Fruit fly (Drosophila melanogaster) whole organism, embryonic: ENCODE measurements around the gene CG31817.

Experiments
- ATbp ChIP-seq: fragments of 200-800 bp; sonication (Bioruptor generic); optimal IDR thresholded peaks from 2 replicates; lab custom pipeline; 2017; ENCODE audit warnings: missing biosample characterization, mild to moderate bottlenecking, missing genetic modification characterization, missing genetic modification reagents
- Awh ChIP-seq: fragments of 200-800 bp; sonication (Bioruptor generic); IDR thresholded peaks from 2 replicates; pipeline ENCODE4, ENCODE4 v1.3.6; 2022; ENCODE audit warnings: missing biosample characterization, missing genetic modification characterization
- Bdp1 ChIP-seq: fragments of 200-800 bp; sonication (Bioruptor generic); optimal IDR thresholded peaks from 3 replicates; lab custom pipeline; 2016; ENCODE audit warnings: missing biosample characterization, missing genetic modification characterization
- C15 ChIP-seq: fragments of 200-800 bp; sonication (Bioruptor generic); IDR thresholded peaks from 3 replicates; pipeline ENCODE4 v1.3.6; 2022; ENCODE audit warnings: missing biosample characterization, missing genetic modification characterization
- CG10321 ChIP-seq: fragments of 200-800 bp; sonication (Bioruptor generic); IDR thresholded peaks from 2 replicates; pipeline ENCODE4 v1.3.6; 2022; ENCODE audit warnings: missing biosample characterization, missing genetic modification characterization
- CG10366 ChIP-seq: fragments of 200-800 bp; sonication (Bioruptor generic); IDR thresholded peaks from 2 replicates; pipeline ENCODE4 v1.3.6; 2022; ENCODE audit warnings: missing biosample characterization, missing genetic modification characterization
- CG10565 ChIP-seq: fragments of 200-800 bp; sonication (Bioruptor generic); optimal IDR thresholded peaks from 3 replicates; lab custom pipeline; 2016; ENCODE audit warnings: missing biosample characterization, mild to moderate bottlenecking, missing genetic modification characterization
- CG10959 ChIP-seq: fragments of 200-800 bp; sonication (Bioruptor generic); IDR thresholded peaks from 2 replicates; pipeline ENCODE4 v1.3.6; 2022; ENCODE audit warnings: missing biosample characterization, missing genetic modification characterization
- CG12104 ChIP-seq: fragments of 200-800 bp; sonication (Bioruptor generic); optimal IDR thresholded peaks from 3 replicates; lab custom pipeline; 2016; ENCODE audit warnings: missing biosample characterization, missing genetic modification characterization
- CG12219 ChIP-seq: fragments of 200-800 bp; sonication (Bioruptor generic); optimal IDR thresholded peaks from 3 replicates; lab custom pipeline; 2018; ENCODE audit warnings: missing biosample characterization, mild to moderate bottlenecking, missing genetic modification characterization
- CG12236 ChIP-seq: fragments of 200-800 bp; sonication (Bioruptor generic); optimal IDR thresholded peaks from 2 replicates; lab custom pipeline; 2016; ENCODE audit warnings: missing biosample characterization, missing genetic modification characterization
- CG17186 ChIP-seq: fragments of 200-800 bp; sonication (Bioruptor generic); optimal IDR thresholded peaks from 3 replicates; lab custom pipeline; 2017; ENCODE audit warnings: missing biosample characterization, missing genetic modification reagents, missing genetic modification characterization
- CG17328 ChIP-seq: fragments of 200-800 bp; sonication (Bioruptor generic); IDR thresholded peaks from 2 replicates; pipeline ENCODE4 v1.3.6; 2022; ENCODE audit warnings: missing biosample characterization, missing genetic modification characterization
- CG18011 ChIP-seq: fragments of 200-800 bp; sonication (Bioruptor generic); optimal IDR thresholded peaks from 2 replicates; lab custom pipeline; 2017; ENCODE audit warnings: missing biosample characterization, missing genetic modification characterization, mild to moderate bottlenecking, moderate library complexity, missing genotype
- CG2202 ChIP-seq: fragments of 200-800 bp; sonication (Bioruptor generic); optimal IDR thresholded peaks from 2 replicates; lab custom pipeline; 2018; ENCODE audit warnings: missing biosample characterization, mild to moderate bottlenecking, missing genetic modification characterization
- CG2875 ChIP-seq: fragments of 200-800 bp; sonication (Bioruptor generic); optimal IDR thresholded peaks from 2 replicates; lab custom pipeline; 2017; ENCODE audit warnings: missing biosample characterization, mild to moderate bottlenecking, missing genetic modification characterization, missing genetic modification reagents
- CG31224 ChIP-seq: fragments of 200-800 bp; sonication (Bioruptor generic); IDR thresholded peaks from 2 replicates; pipeline ENCODE4 v1.3.6; 2022; ENCODE audit warnings: missing biosample characterization, missing genetic modification characterization
- CG31441 ChIP-seq: fragments of 200-800 bp; sonication (Bioruptor generic); IDR thresholded peaks from 2 replicates; pipeline ENCODE4 v1.3.6; 2022; ENCODE audit warnings: missing biosample characterization, missing genetic modification characterization
- CG4820 ChIP-seq: fragments of 200-800 bp; sonication (Bioruptor generic); optimal IDR thresholded peaks from 3 replicates; lab custom pipeline; 2016; ENCODE audit warnings: missing biosample characterization, missing genetic modification characterization
- CG5245 ChIP-seq: fragments of 200-800 bp; sonication (Bioruptor generic); optimal IDR thresholded peaks from 3 replicates; lab custom pipeline; 2016; ENCODE audit warnings: missing biosample characterization, missing genetic modification characterization
- CG8944 ChIP-seq: fragments of 200-800 bp; sonication (Bioruptor generic); optimal IDR thresholded peaks from 3 replicates; lab custom pipeline; 2016; ENCODE audit warnings: missing biosample characterization, missing genetic modification characterization
- D ChIP-seq, 2 experiments: fragments of 200-800 bp in 1 of 2; fragments of >200 bp in 1 of 2; sonication (Bioruptor generic) in 1 of 2; optimal IDR thresholded peaks; 2 replicates in 1 of 2; 3 replicates in 1 of 2; lab custom pipeline; 2017; ENCODE audit warnings: mild to moderate bottlenecking in 1 of 2, missing biosample characterization in 1 of 2, missing genetic modification characterization in 1 of 2, missing genetic modification reagents in 1 of 2
- Ets97D ChIP-seq: fragments of 200-800 bp; sonication (Bioruptor generic); optimal IDR thresholded peaks from 3 replicates; lab custom pipeline; 2016; ENCODE audit warnings: missing biosample characterization, missing genetic modification characterization
- Gug ChIP-seq: fragments of 200-800 bp; sonication (Bioruptor generic); IDR thresholded peaks from 4 replicates; pipeline ENCODE4 v1.3.6; 2022; ENCODE audit warnings: missing biosample characterization, missing genetic modification characterization
- HLH54F ChIP-seq: fragments of 200-800 bp; sonication (Bioruptor generic); optimal IDR thresholded peaks from 3 replicates; lab custom pipeline; 2016; ENCODE audit warnings: missing biosample characterization, missing genetic modification characterization
- Spps ChIP-seq: fragments of 200-800 bp; sonication (Bioruptor generic); optimal IDR thresholded peaks from 2 replicates; lab custom pipeline; 2018; ENCODE audit warnings: missing biosample characterization, mild to moderate bottlenecking, missing genetic modification characterization
- Sry-β ChIP-seq: fragments of 200-800 bp; sonication (Bioruptor generic); optimal IDR thresholded peaks from 2 replicates; lab custom pipeline; 2018; ENCODE audit warnings: missing biosample characterization, mild to moderate bottlenecking, missing genetic modification characterization, moderate library complexity
- Stat92E ChIP-seq, 3 experiments: fragments of >200 bp in 2 of 3; fragments of 200-800 bp in 1 of 3; sonication (Bioruptor generic) in 1 of 3; optimal IDR thresholded peaks; 2 replicates each; lab custom pipeline; 2017 to 2019; ENCODE audit warnings: missing biosample characterization in 3 of 3, missing genetic modification characterization in 3 of 3, mild to moderate bottlenecking in 1 of 3, moderate library complexity in 1 of 3
- Trl ChIP-seq, 3 experiments: fragments of >200 bp in 2 of 3; fragments of 200-800 bp in 1 of 3; sonication (Bioruptor generic) in 1 of 3; optimal IDR thresholded peaks; 2 replicates in 1 of 3; 3 replicates in 2 of 3; lab custom pipeline; 2016 to 2017; ENCODE audit warnings: missing biosample characterization in 1 of 3, missing genetic modification characterization in 1 of 3
- aop ChIP-seq: fragments of 200-800 bp; sonication (Bioruptor generic); IDR thresholded peaks from 2 replicates; pipeline ENCODE4 v1.3.6; 2022; ENCODE audit warnings: missing biosample characterization, missing genetic modification characterization
- cg ChIP-seq: fragments of 200-800 bp; sonication (Bioruptor generic); optimal IDR thresholded peaks from 3 replicates; lab custom pipeline; 2019; ENCODE audit warnings: missing biosample characterization, mild to moderate bottlenecking, missing genetic modification characterization, moderate library complexity
- corto ChIP-seq: fragments of 200-800 bp; sonication (Bioruptor generic); optimal IDR thresholded peaks from 2 replicates; lab custom pipeline; 2016; ENCODE audit warnings: missing biosample characterization, mild to moderate bottlenecking, missing genetic modification characterization, moderate library complexity
- dmrt99B ChIP-seq: fragments of 200-800 bp; sonication (Bioruptor generic); optimal IDR thresholded peaks from 2 replicates; lab custom pipeline; 2018; ENCODE audit warnings: missing biosample characterization, mild to moderate bottlenecking, missing genetic modification characterization, moderate library complexity
- en ChIP-seq: fragments of 200-800 bp; sonication (Bioruptor generic); optimal IDR thresholded peaks from 2 replicates; lab custom pipeline; 2016; ENCODE audit warnings: missing biosample characterization, missing genetic modification characterization
- fd3F ChIP-seq: fragments of 200-800 bp; sonication (Bioruptor generic); optimal IDR thresholded peaks from 2 replicates; lab custom pipeline; 2018; ENCODE audit warnings: missing biosample characterization, mild to moderate bottlenecking, missing genetic modification characterization, moderate library complexity
- fd64A ChIP-seq: fragments of 200-800 bp; sonication (Bioruptor generic); optimal IDR thresholded peaks from 3 replicates; lab custom pipeline; 2018; ENCODE audit warnings: missing biosample characterization, mild to moderate bottlenecking, missing genetic modification characterization
- jumu ChIP-seq: fragments of 200-800 bp; sonication (Bioruptor generic); optimal IDR thresholded peaks from 3 replicates; lab custom pipeline; 2016; ENCODE audit warnings: missing biosample characterization, missing genetic modification characterization
- kah ChIP-seq: fragments of 200-800 bp; sonication (Bioruptor generic); optimal IDR thresholded peaks from 2 replicates; lab custom pipeline; 2018; ENCODE audit warnings: missing biosample characterization, mild to moderate bottlenecking, missing genetic modification characterization
- mld ChIP-seq: fragments of 200-800 bp; sonication (Bioruptor generic); IDR thresholded peaks from 3 replicates; pipeline ENCODE4 v1.3.6; 2022; ENCODE audit warnings: missing biosample characterization, missing genetic modification characterization; ENCODE audit not compliant: partially characterized antibody
- nerfin-2 ChIP-seq: fragments of 200-800 bp; sonication (Bioruptor generic); IDR thresholded peaks from 2 replicates; pipeline ENCODE4 v1.3.6; 2022; ENCODE audit warnings: missing biosample characterization, missing genetic modification characterization; ENCODE audit not compliant: partially characterized antibody
- oc ChIP-seq: fragments of 200-800 bp; sonication (Bioruptor generic); optimal IDR thresholded peaks from 2 replicates; lab custom pipeline; 2018; ENCODE audit warnings: missing biosample characterization, mild to moderate bottlenecking, missing genetic modification characterization, moderate library complexity
- pb ChIP-seq: fragments of 200-800 bp; sonication (Bioruptor generic); optimal IDR thresholded peaks from 3 replicates; lab custom pipeline; 2016; ENCODE audit warnings: missing biosample characterization, missing genetic modification characterization
- scrt ChIP-seq: fragments of 200-800 bp; sonication (Bioruptor generic); optimal IDR thresholded peaks from 2 replicates; lab custom pipeline; 2018; ENCODE audit warnings: missing biosample characterization, mild to moderate bottlenecking, missing genetic modification characterization, moderate library complexity
- slp2 ChIP-seq: fragments of 200-800 bp; sonication (Bioruptor generic); optimal IDR thresholded peaks from 2 replicates; lab custom pipeline; 2016; ENCODE audit warnings: missing biosample characterization, missing genetic modification characterization
- sob ChIP-seq: fragments of 200-800 bp; sonication (Bioruptor generic); IDR thresholded peaks from 2 replicates; pipeline ENCODE4 v1.3.6; 2022; ENCODE audit warnings: missing biosample characterization, missing genetic modification characterization
- tgo ChIP-seq: fragments of 200-800 bp; sonication (Bioruptor generic); IDR thresholded peaks from 3 replicates; pipeline ENCODE4 v1.3.6; 2022; ENCODE audit warnings: missing biosample characterization, missing genetic modification characterization
- toy ChIP-seq: fragments of 200-800 bp; sonication (Bioruptor generic); IDR thresholded peaks from 2 replicates; pipeline ENCODE4 v1.3.6; 2022; ENCODE audit warnings: missing biosample characterization, missing genetic modification characterization
- wek ChIP-seq: fragments of 200-800 bp; sonication (Bioruptor generic); optimal IDR thresholded peaks from 3 replicates; lab custom pipeline; 2018; ENCODE audit warnings: missing biosample characterization, mild to moderate bottlenecking, missing genetic modification characterization, moderate library complexity
- yki ChIP-seq: fragments of >200 bp; optimal IDR thresholded peaks from 3 replicates; lab custom pipeline; 2018
- zen ChIP-seq: fragments of 200-800 bp; sonication (Bioruptor generic); optimal IDR thresholded peaks from 3 replicates; lab custom pipeline; 2018; ENCODE audit warnings: missing biosample characterization, mild to moderate bottlenecking, missing genetic modification characterization, moderate library complexity

Gene CG31817

dm6 chr2L:16350160-16350633 is 12.5 kb upstream of the CG31817 start (continued):
- TF ChIP-seq Awh (GFP tag; lab: Robert Waterston, UW) (peak; percentile 69), CG5245 (peak; percentile 49), HLH54F (GFP tag; lab: Kevin White, UChicago) (peak; percentile 69), Spps (tag; lab: Kevin White, UChicago) (no peak), CG12104 (GFP tag; lab: Kevin White, UChicago) (no peak), zen (tag; lab: Kevin White, UChicago) (peak; percentile 47), Stat92E (GFP tag; optimal IDR thresholded peaks at IDR 0.05; lab: Kevin White, UChicago) (no peak), sob (GFP tag; lab: Robert Waterston, UW) (peak; percentile 80), en (GFP tag; lab: Kevin White, UChicago) (no peak), Trl (optimal IDR thresholded peaks at IDR 0.05; lab: Kevin White, UChicago) (no peak), Trl (GFP tag; optimal IDR thresholded peaks at IDR 0.05; lab: Kevin White, UChicago) (peak; percentile 50), dmrt99B (tag; lab: Kevin White, UChicago) (no peak), toy (0 out of 2 replicates have a peak, but pooled peaks have one; percentile 16), CG17328 (peak; percentile 76), aop (no peak), nerfin-2 (GFP tag; lab: Robert Waterston, UW) (0 out of 2 replicates have a peak, but pooled peaks have one; percentile 21), CG10366 (peak; percentile 72), CG12219 (GFP tag; lab: Kevin White, UChicago) (no peak), Bdp1 (GFP tag; lab: Kevin White, UChicago) (no peak), CG31441 (GFP tag; lab: Robert Waterston, UW) (no peak), Sry-β (peak; percentile 11), fd3F (GFP tag; lab: Kevin White, UChicago) (peak; percentile 68), yki (no peak), corto (no peak), CG10959 (GFP tag; lab: Robert Waterston, UW) (no peak; the same call in 1 of the 2 replicates), CG4820 (GFP tag; lab: Kevin White, UChicago) (peak; percentile 61), CG31224 (GFP tag; lab: Robert Waterston, UW) (peak; percentile 70), cg (GFP tag; lab: Kevin White, UChicago) (no peak), jumu (GFP tag; lab: Kevin White, UChicago) (peak; percentile 71), CG18011 (peak; percentile 12), oc (tag; lab: Kevin White, UChicago) (no peak), CG2202 (tag; lab: Kevin White, UChicago) (no peak), slp2 (GFP tag; lab: Kevin White, UChicago) (peak; percentile 25), CG8944 (GFP tag; lab: Kevin White, UChicago) (peak; percentile 64), scrt (GFP tag; lab: Kevin White, UChicago) (peak; percentile 23), fd64A (no peak), CG10565 (GFP tag; lab: Kevin White, UChicago) (no peak), ATbp (GFP tag; lab: Kevin White, UChicago) (no peak), Ets97D (GFP tag; lab: Kevin White, UChicago) (peak; percentile 44), CG12236 (peak; percentile 14), kah (GFP tag; lab: Kevin White, UChicago) (peak; percentile 39), pb (GFP tag; lab: Kevin White, UChicago) (no peak), C15 (no peak), tgo (GFP tag; lab: Robert Waterston, UW) (peak; percentile 70), CG2875 (GFP tag; lab: Kevin White, UChicago) (no peak), Gug (GFP tag; lab: Robert Waterston, UW) (peak; percentile 78; the same call in 2 of the 4 replicates), mld (peak; percentile 44; the same call in 1 of the 3 replicates), CG10321 (GFP tag; lab: Robert Waterston, UW) (0 out of 2 replicates have a peak, but pooled peaks have one; percentile 40), D (optimal IDR thresholded peaks at IDR 0.05; lab: Kevin White, UChicago) (no peak), D (GFP tag; optimal IDR thresholded peaks at IDR 0.05; lab: Kevin White, UChicago) (peak; percentile 50), wek (GFP tag; lab: Kevin White, UChicago) (no peak), CG17186 (GFP tag; lab: Kevin White, UChicago) (peak; percentile 8)
